Worm (Caenorhabditis elegans): ENCODE measurements around the gene F09E5.7.
A peak's percentile ranks its signal among the peaks of the same experiment; 100 is the strongest.

F09E5.7 gene

DNA sequence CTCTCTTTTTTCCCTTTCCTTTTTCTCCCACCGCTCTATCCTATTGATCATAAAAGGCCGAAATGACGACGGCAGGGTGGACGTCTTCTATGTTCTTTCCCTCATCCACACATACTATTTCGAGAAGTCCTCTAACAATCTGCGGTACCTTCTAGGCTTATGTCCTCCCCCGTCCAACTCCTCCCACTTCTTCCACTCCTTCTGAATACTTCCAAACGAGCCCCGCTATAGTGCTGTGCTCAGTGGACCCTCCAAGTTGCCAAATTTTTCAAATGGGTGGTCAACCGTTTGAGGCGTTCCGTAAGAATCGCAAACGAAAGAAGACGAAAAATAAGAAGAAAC is 15.9 kb upstream of the F09E5.7 start (continued):
- TF ChIP-seq lin-11 (tag; optimal IDR thresholded peaks at IDR 0.05) (no peak), tbx-7 (tag; optimal IDR thresholded peaks at IDR 0.05) (no peak), pat-9 (tag; optimal IDR thresholded peaks at IDR 0.05) (no peak), che-1 (tag; optimal IDR thresholded peaks at IDR 0.05) (no peak), ets-4 (tag; optimal IDR thresholded peaks at IDR 0.05) (no peak), unc-86 (tag; optimal IDR thresholded peaks at IDR 0.05) (no peak), sdc-2 (tag; optimal IDR thresholded peaks at IDR 0.05) (peak; percentile 11), gmeb-2 (tag; optimal IDR thresholded peaks at IDR 0.05) (no peak), pha-4 (tag; optimal IDR thresholded peaks at IDR 0.05) (no peak), T23F11.4 (GFP tag; optimal IDR thresholded peaks at IDR 0.05) (no peak), elt-2 (tag; optimal IDR thresholded peaks at IDR 0.05) (no peak), nhr-232 (tag; optimal IDR thresholded peaks at IDR 0.05) (no peak), pag-3 (tag; optimal IDR thresholded peaks at IDR 0.05; ENCODE audit: borderline replicate concordance) (no peak), hlh-30 (tag; optimal IDR thresholded peaks at IDR 0.05; ENCODE audit: insufficient read depth) (no peak), lim-6 (tag; optimal IDR thresholded peaks at IDR 0.05) (no peak), sox-2 (GFP tag; IDR thresholded peaks at IDR 0.05) (no peak), pqm-1 (tag; optimal IDR thresholded peaks at IDR 0.05) (no peak), C08G9.2 (tag; optimal IDR thresholded peaks at IDR 0.05) (peak; percentile 9), ceh-9 (tag; optimal IDR thresholded peaks at IDR 0.05) (no peak), ceh-18 (tag; optimal IDR thresholded peaks at IDR 0.05) (no peak), tbx-2 (tag; optimal IDR thresholded peaks at IDR 0.05) (peak; percentile 40), hlh-13 (GFP tag; optimal IDR thresholded peaks at IDR 0.05) (no peak), unc-3 (GFP tag; conservative IDR thresholded peaks at IDR 0.05) (no peak), unc-3 (tag; optimal IDR thresholded peaks at IDR 0.05) (no peak), ceh-19 (GFP tag; optimal IDR thresholded peaks at IDR 0.05) (no peak), madf-2 (tag; optimal IDR thresholded peaks at IDR 0.05) (no peak), elt-4 (tag; optimal IDR thresholded peaks at IDR 0.05) (no peak), zip-5 (tag; optimal IDR thresholded peaks at IDR 0.05) (no peak), ceh-24 (tag; optimal IDR thresholded peaks at IDR 0.05) (no peak), pha-2 (tag; optimal IDR thresholded peaks at IDR 0.05) (no peak), fax-1 (tag; optimal IDR thresholded peaks at IDR 0.05) (no peak), odd-2 (tag; optimal IDR thresholded peaks at IDR 0.05) (no peak), eyg-1 (tag; optimal IDR thresholded peaks at IDR 0.05) (no peak), ceh-34 (tag; optimal IDR thresholded peaks at IDR 0.05) (no peak), ztf-16 (tag; optimal IDR thresholded peaks at IDR 0.05) (no peak), unc-55 (GFP tag; optimal IDR thresholded peaks at IDR 0.05) (peak; percentile 42), rnt-1 (tag; optimal IDR thresholded peaks at IDR 0.05) (no peak), unc-42 (tag; optimal IDR thresholded peaks at IDR 0.05) (peak; percentile 58), ceh-30 (tag; optimal IDR thresholded peaks at IDR 0.05) (no peak), pax-1 (tag; optimal IDR thresholded peaks at IDR 0.05) (no peak), syd-9 (tag; optimal IDR thresholded peaks at IDR 0.05) (no peak), mec-3 (tag; optimal IDR thresholded peaks at IDR 0.05; ENCODE audit: borderline replicate concordance) (no peak), hlh-15 (tag; optimal IDR thresholded peaks at IDR 0.05) (no peak), ref-2 (tag; optimal IDR thresholded peaks at IDR 0.05) (peak; percentile 11), ttx-3 (tag; optimal IDR thresholded peaks at IDR 0.05) (no peak), npax-4 (tag; optimal IDR thresholded peaks at IDR 0.05) (no peak)
